Fruit fly (Drosophila melanogaster) whole organism, wandering third instar larva: ENCODE data around the gene scny.

Source experiments
- CrebA ChIP-seq: fragments of 200-800 bp; sonication (Bioruptor generic); optimal IDR thresholded peaks from 2 replicates; lab custom pipeline; 2016; ENCODE audit warnings: missing biosample characterization, mild to moderate bottlenecking, missing genetic modification characterization, borderline replicate concordance
- Dfd ChIP-seq: fragments of >200 bp; optimal IDR thresholded peaks from 2 replicates; lab custom pipeline; 2017; ENCODE audit warnings: missing biosample characterization, missing genetic modification characterization
- GATAd ChIP-seq: sonication (Bioruptor generic); optimal IDR thresholded peaks from 2 replicates; lab custom pipeline; 2016; ENCODE audit warnings: missing biosample characterization, missing genetic modification characterization
- Hr83 ChIP-seq: fragments of 200-300 bp; sonication (Bioruptor generic); optimal IDR thresholded peaks from 2 replicates; lab custom pipeline; 2016; ENCODE audit warnings: missing biosample characterization, mild to moderate bottlenecking, missing genetic modification characterization, moderate library complexity; ENCODE audit not compliant: poor library complexity, severe bottlenecking
- OdsH ChIP-seq: fragments of 200-800 bp; sonication (Bioruptor generic); optimal IDR thresholded peaks from 2 replicates; lab custom pipeline; 2016; ENCODE audit warnings: missing biosample characterization, mild to moderate bottlenecking, missing genetic modification characterization
- Sp1 ChIP-seq: fragments of 200-800 bp; sonication (Bioruptor generic); optimal IDR thresholded peaks from 3 replicates; lab custom pipeline; 2019; ENCODE audit warnings: missing biosample characterization, mild to moderate bottlenecking, missing genetic modification characterization, moderate library complexity
- dsf ChIP-seq: sonication (Bioruptor generic); optimal IDR thresholded peaks from 2 replicates; lab custom pipeline; 2016; ENCODE audit warnings: missing biosample characterization, missing genetic modification characterization, borderline replicate concordance
- fru ChIP-seq: fragments of 200-800 bp; sonication (Bioruptor generic); optimal IDR thresholded peaks from 3 replicates; lab custom pipeline; 2016; ENCODE audit warnings: missing biosample characterization, mild to moderate bottlenecking, missing genetic modification characterization
- psq ChIP-seq: fragments of 200-800 bp; sonication (Bioruptor generic); optimal IDR thresholded peaks from 3 replicates; lab custom pipeline; 2017; ENCODE audit warnings: missing biosample characterization, mild to moderate bottlenecking, missing genetic modification characterization, moderate library complexity
- rgr ChIP-seq: fragments of 200-800 bp; sonication (Bioruptor generic); optimal IDR thresholded peaks from 3 replicates; lab custom pipeline; 2016; ENCODE audit warnings: missing biosample characterization, mild to moderate bottlenecking, missing genetic modification characterization
- sage ChIP-seq: fragments of 200-800 bp; sonication (Bioruptor generic); optimal IDR thresholded peaks from 2 replicates; lab custom pipeline; 2016; ENCODE audit warnings: missing biosample characterization, mild to moderate bottlenecking, missing genetic modification characterization
- sv ChIP-seq: fragments of 200-800 bp; sonication (Bioruptor generic); optimal IDR thresholded peaks from 3 replicates; lab custom pipeline; 2016; ENCODE audit warnings: missing biosample characterization, missing genetic modification characterization
- woc ChIP-seq: sonication (Bioruptor generic); optimal IDR thresholded peaks from 2 replicates; lab custom pipeline; 2016; ENCODE audit warnings: missing biosample characterization, mild to moderate bottlenecking, missing genetic modification characterization

DNA sequence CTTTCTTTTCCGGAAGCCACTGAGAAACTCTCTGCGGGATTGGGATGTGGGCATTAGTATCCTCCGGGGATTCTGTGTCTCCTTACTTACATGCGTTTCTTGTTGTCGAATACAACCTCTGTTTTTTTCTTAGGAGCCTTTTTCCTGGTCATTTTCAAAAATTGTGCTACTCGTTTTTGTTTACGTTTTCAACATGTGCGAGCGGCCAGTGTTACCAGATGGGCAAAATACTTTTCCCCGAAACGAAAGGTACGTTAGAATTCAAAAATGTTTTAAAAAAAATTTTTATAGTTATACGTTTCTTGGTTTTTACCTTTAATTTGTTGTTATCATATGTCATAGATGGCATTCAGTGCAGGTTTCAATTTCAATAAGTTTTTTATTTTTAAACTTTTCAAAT lies 8.3 kb downstream of the scny start, which contains the start of gene vito:
- TF ChIP-seq OdsH (GFP tag; lab: Kevin White, UChicago) (no peak), CrebA (no peak), rgr (no peak), fru (no peak), woc (no peak), psq (GFP tag; lab: Kevin White, UChicago) (no peak), Hr83 (GFP tag; lab: Kevin White, UChicago) (no peak), Dfd (GFP tag; lab: Kevin White, UChicago) (no peak), GATAd (GFP tag; lab: Kevin White, UChicago) (no peak), sage (GFP tag; lab: Kevin White, UChicago) (no peak), sv (no peak), dsf (GFP tag; lab: Kevin White, UChicago) (no peak), Sp1 (GFP tag; lab: Kevin White, UChicago) (no peak)
